Worm (Caenorhabditis elegans) whole organism, L1 larva: ENCODE results near the gene tag-191.

Experiments
- C16A3.4 ChIP-seq: fragments of 150-350 bp; optimal IDR thresholded peaks from 2 replicates; lab custom pipeline; 2014; ENCODE audit warnings: missing biosample characterization, missing genetic modification characterization
- C34B4.2 ChIP-seq: sonication (generic microtip); optimal IDR thresholded peaks from 2 replicates; lab custom pipeline; 2017; ENCODE audit warnings: mild to moderate bottlenecking, missing genetic modification characterization, missing compliant biosample characterization
- Y116A8C.19 ChIP-seq: sonication (generic microtip); optimal IDR thresholded peaks from 2 replicates; lab custom pipeline; 2016; ENCODE audit warnings: missing compliant biosample characterization, missing genetic modification characterization, borderline replicate concordance
- aha-1 ChIP-seq: fragments of 150-350 bp; optimal IDR thresholded peaks from 2 replicates; lab custom pipeline; 2014; ENCODE audit warnings: missing biosample characterization, missing genetic modification characterization
- alr-1 ChIP-seq: fragments of 200-800 bp; sonication (Bioruptor generic); optimal IDR thresholded peaks from 2 replicates; lab custom pipeline; 2018; ENCODE audit warnings: borderline replicate concordance, mild to moderate bottlenecking, missing genetic modification characterization, missing compliant biosample characterization
- ama-1 ChIP-seq: fragments of 150-350 bp; optimal IDR thresholded peaks from 2 replicates; lab custom pipeline; 2014
- ceh-88 ChIP-seq: fragments of 200-800 bp; sonication (Bioruptor generic); IDR thresholded peaks from 2 replicates; pipeline ENCODE4 v1.3.6; 2022; ENCODE audit warnings: missing genetic modification characterization, missing compliant biosample characterization
- ceh-90 ChIP-seq: sonication (generic microtip); optimal IDR thresholded peaks from 2 replicates; lab custom pipeline; 2016; ENCODE audit warnings: missing genetic modification characterization, missing compliant biosample characterization
- ces-1 ChIP-seq: fragments of 150-350 bp; optimal IDR thresholded peaks from 2 replicates; lab custom pipeline; 2014; ENCODE audit warnings: missing biosample characterization, missing genetic modification reagents, missing genetic modification characterization
- dsc-1 ChIP-seq: sonication (generic microtip); optimal IDR thresholded peaks from 2 replicates; lab custom pipeline; 2016; ENCODE audit warnings: mild to moderate bottlenecking, missing genetic modification characterization, missing compliant biosample characterization
- efl-1 ChIP-seq, 4 experiments: fragments of 150-350 bp; optimal IDR thresholded peaks in 3 of 4; peaks in 1 of 4; 1 replicate in 1 of 4; 2 replicates in 3 of 4; lab custom pipeline; 2014; ENCODE audit warnings: missing biosample characterization in 2 of 4, missing genetic modification characterization in 2 of 4, missing genetic modification reagents in 2 of 4
- egl-13 ChIP-seq: sonication (generic microtip); optimal IDR thresholded peaks from 2 replicates; lab custom pipeline; 2016; ENCODE audit warnings: missing genotype, missing genetic modification reagents, missing genetic modification characterization, missing compliant biosample characterization
- elt-2 ChIP-seq: sonication (generic microtip); optimal IDR thresholded peaks from 2 replicates; lab custom pipeline; 2016; ENCODE audit warnings: missing genetic modification characterization, mild to moderate bottlenecking, inconsistent platforms, missing compliant biosample characterization, missing genetic modification reagents
- fkh-10 ChIP-seq: sonication (generic microtip); optimal IDR thresholded peaks from 2 replicates; lab custom pipeline; 2017; ENCODE audit warnings: missing biosample characterization, missing genetic modification reagents, missing genetic modification characterization
- fkh-4 ChIP-seq: sonication (generic microtip); optimal IDR thresholded peaks from 2 replicates; lab custom pipeline; 2016; ENCODE audit warnings: missing compliant biosample characterization, missing genetic modification characterization, borderline replicate concordance
- fkh-8 ChIP-seq: sonication (generic microtip); optimal IDR thresholded peaks from 2 replicates; lab custom pipeline; 2016; ENCODE audit warnings: mild to moderate bottlenecking, missing genetic modification characterization, missing compliant biosample characterization
- fos-1 ChIP-seq: fragments of 150-350 bp; optimal IDR thresholded peaks from 2 replicates; lab custom pipeline; 2014; ENCODE audit warnings: missing biosample characterization, missing genetic modification characterization
- hlh-17 ChIP-seq: fragments of 200-800 bp; sonication (Bioruptor generic); optimal IDR thresholded peaks from 2 replicates; lab custom pipeline; 2018; ENCODE audit warnings: missing genetic modification characterization, mild to moderate bottlenecking, missing compliant biosample characterization, moderate library complexity, borderline replicate concordance
- hlh-4 ChIP-seq: sonication (generic microtip); optimal IDR thresholded peaks from 2 replicates; lab custom pipeline; 2016; ENCODE audit warnings: mild to moderate bottlenecking, missing genetic modification characterization, missing compliant biosample characterization
- hpl-2 ChIP-seq: fragments of 150-350 bp; optimal IDR thresholded peaks from 2 replicates; lab custom pipeline; 2014; ENCODE audit warnings: missing biosample characterization, missing genetic modification reagents, missing genetic modification characterization
- jun-1 ChIP-seq: fragments of 150-350 bp; optimal IDR thresholded peaks from 2 replicates; lab custom pipeline; 2014; ENCODE audit warnings: missing biosample characterization, missing genetic modification reagents, missing genetic modification characterization
- lin-35 ChIP-seq, 2 experiments: fragments of 150-350 bp; optimal IDR thresholded peaks; 2 replicates each; lab custom pipeline; 2014; ENCODE audit warnings: missing biosample characterization in 2 of 2, missing genetic modification characterization in 2 of 2, missing genetic modification reagents in 2 of 2
- lir-3 ChIP-seq: sonication (generic microtip); optimal IDR thresholded peaks from 2 replicates; lab custom pipeline; 2016; ENCODE audit warnings: mild to moderate bottlenecking, missing genetic modification characterization, moderate library complexity, missing compliant biosample characterization; ENCODE audit not compliant: poor library complexity
- lsy-2 ChIP-seq, 2 experiments: fragments of 150-350 bp; optimal IDR thresholded peaks; 2 replicates each; lab custom pipeline; 2014; ENCODE audit warnings: missing biosample characterization in 2 of 2, missing genetic modification characterization in 2 of 2
- mab-9 ChIP-seq: fragments of 200-800 bp; sonication (Bioruptor generic); IDR thresholded peaks from 2 replicates; pipeline ENCODE4 v1.3.6; 2022; ENCODE audit warnings: missing genetic modification reagents, missing genetic modification characterization, missing compliant biosample characterization
- nhr-11 ChIP-seq: fragments of 150-350 bp; optimal IDR thresholded peaks from 2 replicates; lab custom pipeline; 2014; ENCODE audit warnings: missing biosample characterization, missing genetic modification characterization
- nhr-12 ChIP-seq: sonication (generic microtip); optimal IDR thresholded peaks from 2 replicates; lab custom pipeline; 2017; ENCODE audit warnings: missing biosample characterization, missing genetic modification characterization
- nhr-19 ChIP-seq: fragments of 200-800 bp; sonication (Bioruptor generic); conservative IDR thresholded peaks from 2 replicates; pipeline ENCODE4 v1.3.6; 2022; ENCODE audit warnings: missing genetic modification characterization, missing compliant biosample characterization
- nhr-237 ChIP-seq: fragments of 150-350 bp; optimal IDR thresholded peaks from 2 replicates; lab custom pipeline; 2014; ENCODE audit warnings: missing biosample characterization, missing genetic modification characterization
- nhr-28 ChIP-seq: fragments of 150-350 bp; optimal IDR thresholded peaks from 2 replicates; lab custom pipeline; 2014; ENCODE audit warnings: missing biosample characterization, missing genetic modification characterization
- nhr-90 ChIP-seq: sonication (generic microtip); optimal IDR thresholded peaks from 2 replicates; lab custom pipeline; 2016; ENCODE audit warnings: mild to moderate bottlenecking, missing genetic modification characterization, missing compliant biosample characterization; ENCODE audit not compliant: poor library complexity
- pqm-1 ChIP-seq: sonication (generic microtip); optimal IDR thresholded peaks from 3 replicates; lab custom pipeline; 2017; ENCODE audit warnings: missing biosample characterization, missing genetic modification characterization
- skn-1 ChIP-seq: fragments of 150-350 bp; optimal IDR thresholded peaks from 2 replicates; lab custom pipeline; 2014; ENCODE audit warnings: missing biosample characterization, missing genetic modification characterization
- snpc-4 ChIP-seq: fragments of 150-350 bp; optimal IDR thresholded peaks from 2 replicates; lab custom pipeline; 2014; ENCODE audit warnings: missing biosample characterization, missing genetic modification characterization
- snu-23 ChIP-seq: sonication (generic microtip); optimal IDR thresholded peaks from 2 replicates; lab custom pipeline; 2016; ENCODE audit warnings: missing genetic modification characterization, missing compliant biosample characterization
- sox-4 ChIP-seq: sonication (generic microtip); optimal IDR thresholded peaks from 2 replicates; lab custom pipeline; 2016; ENCODE audit warnings: missing genetic modification characterization, missing compliant biosample characterization
- sup-37 ChIP-seq: fragments of 200-800 bp; sonication (Bioruptor generic); optimal IDR thresholded peaks from 2 replicates; lab custom pipeline; 2018; ENCODE audit warnings: mild to moderate bottlenecking, missing genetic modification characterization, missing compliant biosample characterization
- unc-130 ChIP-seq: fragments of 150-350 bp; optimal IDR thresholded peaks from 2 replicates; lab custom pipeline; 2017; ENCODE audit warnings: missing biosample characterization, missing genetic modification characterization, inconsistent platforms
- unc-62 ChIP-seq: fragments of 150-350 bp; optimal IDR thresholded peaks from 2 replicates; lab custom pipeline; 2014; ENCODE audit warnings: missing biosample characterization, missing genetic modification reagents, missing genetic modification characterization
- vab-15 ChIP-seq: sonication (generic microtip); optimal IDR thresholded peaks from 2 replicates; lab custom pipeline; 2017; ENCODE audit warnings: missing genotype, mild to moderate bottlenecking, missing genetic modification characterization, missing compliant biosample characterization
- zip-4 ChIP-seq: fragments of 200-800 bp; sonication (Bioruptor generic); optimal IDR thresholded peaks from 2 replicates; lab custom pipeline; 2018; ENCODE audit warnings: mild to moderate bottlenecking, missing genetic modification characterization, moderate library complexity, missing compliant biosample characterization
- ztf-11 ChIP-seq, 2 experiments: sonication (generic microtip); optimal IDR thresholded peaks; 2 replicates each; lab custom pipeline; 2016 to 2017; ENCODE audit warnings: missing genetic modification characterization in 2 of 2, missing biosample characterization in 1 of 2, missing compliant biosample characterization in 1 of 2

The tag-191 gene

DNA sequence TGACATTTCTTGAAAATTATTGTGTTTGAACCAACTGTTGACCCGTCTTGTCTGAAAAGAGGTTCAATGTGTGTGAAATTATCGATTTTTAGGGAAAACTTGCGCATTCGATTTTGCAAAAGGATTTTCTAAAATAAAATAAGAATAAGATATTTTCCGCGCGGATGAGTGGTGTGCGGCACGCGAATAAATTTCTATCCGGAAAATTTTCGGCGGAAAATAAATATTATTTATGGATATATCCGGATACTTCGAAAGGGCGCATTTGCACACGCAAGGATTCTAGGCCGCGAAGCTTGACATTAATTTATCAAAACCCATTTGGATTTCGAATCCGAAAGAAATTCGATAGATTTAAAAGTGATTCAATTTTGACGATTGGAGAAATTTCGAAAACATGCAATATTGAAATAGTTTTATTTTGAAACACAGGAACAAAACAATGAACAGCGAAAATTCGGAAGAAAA, 9.7 kb upstream of the tag-191 start, which contains the start of gene rike-1 (continued):
- TF ChIP-seq Y116A8C.19 (tag; lab: Kevin White, UChicago) (no peak), fkh-8 (peak; percentile 15), nhr-28 (tag; lab: Kevin White, UChicago) (no peak), efl-1 (optimal IDR thresholded peaks at IDR 0.05; lab: Kevin White, UChicago) (peak; percentile 27 to 34), efl-1 (GFP tag; optimal IDR thresholded peaks at IDR 0.05 in 1 of 2; lab: Kevin White, UChicago) (no peak), elt-2 (no peak), alr-1 (no peak), nhr-237 (tag; lab: Kevin White, UChicago) (no peak), hlh-17 (no peak), hlh-4 (tag; lab: Kevin White, UChicago) (no peak), C16A3.4 (tag; lab: Kevin White, UChicago) (no peak), pqm-1 (tag; lab: Kevin White, UChicago) (no peak), lin-35 (GFP tag; optimal IDR thresholded peaks at IDR 0.05; lab: Kevin White, UChicago) (peak in 1 of 2 experiments; percentile 2), sup-37 (no peak), snpc-4 (tag; lab: Kevin White, UChicago) (no peak), snu-23 (GFP tag; lab: Kevin White, UChicago) (peak; percentile 2), nhr-19 (GFP tag; lab: Robert Waterston, UW) (no peak), nhr-11 (no peak), vab-15 (no peak), ama-1 (lab: Kevin White, UChicago) (no peak), unc-62 (no peak), mab-9 (GFP tag; lab: Robert Waterston, UW) (no peak), nhr-12 (no peak), ztf-11 (tag; optimal IDR thresholded peaks at IDR 0.05; lab: Kevin White, UChicago) (no peak), ceh-90 (tag; lab: Kevin White, UChicago) (no peak), fkh-4 (tag; lab: Kevin White, UChicago) (no peak), aha-1 (tag; lab: Kevin White, UChicago) (no peak), nhr-90 (tag; lab: Kevin White, UChicago) (no peak), hpl-2 (GFP tag; lab: Kevin White, UChicago) (no peak), skn-1 (no peak), egl-13 (no peak), dsc-1 (no peak), ceh-88 (GFP tag; lab: Robert Waterston, UW) (no peak), ces-1 (GFP tag; lab: Kevin White, UChicago) (no peak), C34B4.2 (tag; lab: Kevin White, UChicago) (no peak)

DNA sequence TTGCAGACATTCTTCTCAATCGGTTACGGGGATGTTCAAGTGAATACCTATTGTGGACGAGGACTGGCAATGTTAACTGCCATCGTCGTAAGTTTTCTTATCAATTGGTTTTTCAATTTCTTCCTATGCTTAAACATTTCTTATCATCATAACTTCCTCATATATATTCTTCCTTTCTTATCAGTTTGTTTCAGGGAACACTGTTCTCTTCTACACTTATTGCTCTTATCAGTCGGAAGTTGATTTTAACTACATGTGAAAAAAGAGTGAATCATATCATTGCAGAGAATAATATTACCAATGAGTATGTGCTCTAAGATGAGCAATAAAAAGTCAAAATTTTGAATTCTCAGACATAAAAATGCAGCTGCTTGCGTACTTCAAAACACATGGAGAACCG, 6.0 kb upstream of the tag-191 start:
- TF ChIP-seq elt-2 (peak; percentile 64), lsy-2 (tag; optimal IDR thresholded peaks at IDR 0.05; lab: Kevin White, UChicago) (peak in 1 of 2 experiments; percentile 3), lir-3 (tag; lab: Kevin White, UChicago) (no peak), efl-1 (optimal IDR thresholded peaks at IDR 0.05; lab: Kevin White, UChicago) (no peak), efl-1 (GFP tag; optimal IDR thresholded peaks at IDR 0.05 in 1 of 2; lab: Kevin White, UChicago) (peak in 1 of 2 experiments; percentile 85), skn-1 (no peak), fos-1 (tag; lab: Kevin White, UChicago) (no peak), jun-1 (tag; lab: Kevin White, UChicago) (peak; percentile 21)

DNA sequence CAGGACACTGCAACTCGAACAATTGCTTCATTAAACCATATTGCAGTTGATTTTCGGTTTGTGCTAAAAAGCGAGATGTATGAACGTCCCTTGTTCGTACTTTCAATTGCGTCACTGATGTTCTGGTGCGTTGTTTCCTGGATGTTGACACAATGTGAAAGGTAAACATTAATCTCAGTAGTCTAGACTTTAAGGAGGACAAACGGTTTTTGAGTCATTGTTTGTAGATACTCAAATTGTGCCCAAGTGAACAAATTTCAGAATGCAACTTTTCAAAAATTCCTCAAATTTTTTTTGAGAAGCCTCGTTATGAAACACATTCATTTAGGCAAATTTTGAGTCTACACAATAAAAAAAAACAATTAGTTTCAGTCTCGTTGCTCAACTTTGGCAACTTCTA, 4.8 kb upstream of the tag-191 start:
- no peak for TF ChIP-seq efl-1 (optimal IDR thresholded peaks at IDR 0.05; lab: Kevin White, UChicago)
- TF ChIP-seq efl-1 (GFP tag; optimal IDR thresholded peaks at IDR 0.05 in 1 of 2; lab: Kevin White, UChicago): peak in 1 of 2 experiments; percentile 11
- no peak for TF ChIP-seq unc-130 (tag; lab: Kevin White, UChicago)
- no peak for TF ChIP-seq dsc-1
- no peak for TF ChIP-seq hlh-17
- no peak for TF ChIP-seq C16A3.4 (tag; lab: Kevin White, UChicago)
- no peak for TF ChIP-seq fkh-10
- TF ChIP-seq zip-4 (GFP tag; lab: Kevin White, UChicago): no peak
- TF ChIP-seq sox-4 (tag; lab: Kevin White, UChicago): no peak
